Worm (Caenorhabditis elegans) whole organism, L3 larva: ENCODE results near the gene T20G5.8.

Source experiments
- R02D3.7 ChIP-seq: fragments of 150-350 bp; optimal IDR thresholded peaks from 2 replicates; lab custom pipeline; 2014; ENCODE audit warnings: missing biosample characterization, missing genetic modification characterization
- ama-1 ChIP-seq: fragments of 150-350 bp; optimal IDR thresholded peaks from 2 replicates; lab custom pipeline; 2018
- ceh-28 ChIP-seq: fragments of 150-350 bp; optimal IDR thresholded peaks from 2 replicates; lab custom pipeline; 2014; ENCODE audit warnings: missing biosample characterization, missing genetic modification reagents, missing genetic modification characterization
- ceh-82 ChIP-seq: fragments of 150-350 bp; optimal IDR thresholded peaks from 2 replicates; lab custom pipeline; 2014; ENCODE audit warnings: missing biosample characterization, missing genetic modification characterization
- ceh-9 ChIP-seq: sonication (generic microtip); optimal IDR thresholded peaks from 2 replicates; lab custom pipeline; 2018; ENCODE audit warnings: missing biosample characterization, missing genetic modification characterization
- daf-12 ChIP-seq: fragments of 150-350 bp; optimal IDR thresholded peaks from 2 replicates; lab custom pipeline; 2014; ENCODE audit warnings: missing biosample characterization, missing genetic modification reagents, missing genetic modification characterization
- elt-1 ChIP-seq: fragments of 150-350 bp; optimal IDR thresholded peaks from 2 replicates; lab custom pipeline; 2014; ENCODE audit warnings: missing biosample characterization, missing genetic modification characterization
- elt-2 ChIP-seq: sonication (generic microtip); optimal IDR thresholded peaks from 2 replicates; lab custom pipeline; 2016; ENCODE audit warnings: missing genetic modification reagents, mild to moderate bottlenecking, missing genetic modification characterization, missing compliant biosample characterization
- eor-1 ChIP-seq, 2 experiments: fragments of 150-350 bp; optimal IDR thresholded peaks; 2 replicates each; lab custom pipeline; 2014 to 2018; ENCODE audit warnings: missing biosample characterization in 2 of 2, missing genetic modification characterization in 2 of 2
- fkh-10 ChIP-seq: sonication (generic microtip); optimal IDR thresholded peaks from 2 replicates; lab custom pipeline; 2017; ENCODE audit warnings: missing biosample characterization, missing genetic modification reagents, missing genetic modification characterization
- hmg-11 ChIP-seq: sonication (generic microtip); optimal IDR thresholded peaks from 2 replicates; lab custom pipeline; 2016; ENCODE audit warnings: missing genetic modification characterization, missing compliant biosample characterization
- jun-1 ChIP-seq: fragments of 150-350 bp; optimal IDR thresholded peaks from 2 replicates; lab custom pipeline; 2014; ENCODE audit warnings: missing biosample characterization, missing genetic modification reagents, missing genetic modification characterization
- lin-15B ChIP-seq: fragments of 150-350 bp; optimal IDR thresholded peaks from 2 replicates; lab custom pipeline; 2014; ENCODE audit warnings: missing biosample characterization, missing genetic modification characterization
- lin-39 ChIP-seq: fragments of 150-350 bp; optimal IDR thresholded peaks from 2 replicates; lab custom pipeline; 2018; ENCODE audit warnings: missing biosample characterization, missing genetic modification reagents, missing genetic modification characterization
- mml-1 ChIP-seq: fragments of 150-350 bp; sonication (generic microtip); optimal IDR thresholded peaks from 3 replicates; lab custom pipeline; 2014; ENCODE audit warnings: missing biosample characterization, missing genetic modification characterization
- nfya-1 ChIP-seq: sonication (generic microtip); optimal IDR thresholded peaks from 2 replicates; lab custom pipeline; 2017; ENCODE audit warnings: missing genetic modification characterization, mild to moderate bottlenecking, missing compliant biosample characterization, antibody characterized with exemption, moderate library complexity; ENCODE audit not compliant: insufficient read depth
- nhr-23 ChIP-seq: fragments of 150-350 bp; optimal IDR thresholded peaks from 2 replicates; lab custom pipeline; 2014; ENCODE audit warnings: missing biosample characterization, missing genetic modification reagents, missing genetic modification characterization
- nhr-237 ChIP-seq: fragments of 150-350 bp; optimal IDR thresholded peaks from 2 replicates; lab custom pipeline; 2014; ENCODE audit warnings: missing biosample characterization, missing genetic modification characterization
- nhr-76 ChIP-seq: fragments of 150-350 bp; sonication (generic microtip); optimal IDR thresholded peaks from 5 replicates; lab custom pipeline; 2014; ENCODE audit warnings: missing biosample characterization, missing genetic modification characterization
- nhr-77 ChIP-seq: fragments of 150-350 bp; optimal IDR thresholded peaks from 2 replicates; lab custom pipeline; 2014; ENCODE audit warnings: missing biosample characterization, missing genetic modification characterization
- pqm-1 ChIP-seq: fragments of 150-350 bp; optimal IDR thresholded peaks from 2 replicates; lab custom pipeline; 2017; ENCODE audit warnings: missing biosample characterization, missing genetic modification characterization, inconsistent platforms
- sea-2 ChIP-seq: fragments of 150-350 bp; sonication (generic microtip); optimal IDR thresholded peaks from 4 replicates; lab custom pipeline; 2014; ENCODE audit warnings: missing biosample characterization, missing genetic modification reagents, missing genetic modification characterization
- skn-1 ChIP-seq: fragments of 150-350 bp; optimal IDR thresholded peaks from 2 replicates; lab custom pipeline; 2014; ENCODE audit warnings: missing biosample characterization, missing genetic modification characterization
- snpc-4 ChIP-seq: fragments of 150-350 bp; optimal IDR thresholded peaks from 2 replicates; lab custom pipeline; 2014; ENCODE audit warnings: missing biosample characterization, missing genetic modification characterization
- unc-62 ChIP-seq: fragments of 150-350 bp; sonication (generic microtip); optimal IDR thresholded peaks from 4 replicates; lab custom pipeline; 2014; ENCODE audit warnings: missing biosample characterization, missing genetic modification reagents, missing genetic modification characterization
- zag-1 ChIP-seq: fragments of 150-350 bp; optimal IDR thresholded peaks from 2 replicates; lab custom pipeline; 2014; ENCODE audit warnings: missing biosample characterization, missing genetic modification characterization
- ztf-11 ChIP-seq: fragments of 150-350 bp; optimal IDR thresholded peaks from 2 replicates; lab custom pipeline; 2014; ENCODE audit warnings: missing biosample characterization, missing genetic modification characterization
- ztf-4 ChIP-seq: fragments of 150-350 bp; optimal IDR thresholded peaks from 2 replicates; lab custom pipeline; 2014; ENCODE audit warnings: missing biosample characterization, missing genetic modification characterization

T20G5.8 gene

DNA sequence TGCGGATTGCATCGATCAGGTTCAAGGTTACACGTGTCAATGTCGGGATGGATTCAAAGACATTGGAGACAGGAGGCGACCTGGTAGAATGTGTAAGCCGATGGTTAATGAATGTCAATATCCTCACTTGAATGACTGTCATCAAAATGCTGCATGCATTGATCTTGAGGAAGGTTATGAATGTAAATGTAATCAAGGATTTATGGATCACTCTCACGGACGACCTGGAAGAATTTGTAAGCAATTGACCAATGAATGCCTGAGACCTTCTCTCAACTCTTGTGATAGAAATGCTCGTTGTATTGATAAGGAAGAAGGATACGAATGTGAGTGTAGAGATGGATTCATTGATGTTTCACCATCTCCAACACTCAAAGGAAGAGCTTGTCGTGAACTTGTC, 21.1 kb upstream of the T20G5.8 start:
- TF ChIP-seq jun-1 (tag; lab: Kevin White, UChicago): no peak
- no peak for TF ChIP-seq fkh-10
- TF ChIP-seq unc-62 (GFP tag; lab: Kevin White, UChicago): no peak
- TF ChIP-seq ztf-11 (tag; lab: Kevin White, UChicago): no peak
- TF ChIP-seq ama-1 (lab: Kevin White, UChicago): no peak
- TF ChIP-seq nhr-23: no peak
- TF ChIP-seq daf-12 (tag; lab: Kevin White, UChicago): no peak
- no peak for TF ChIP-seq nhr-237 (tag; lab: Kevin White, UChicago)
- TF ChIP-seq elt-1 (tag; lab: Kevin White, UChicago): no peak
- TF ChIP-seq eor-1 (tag; optimal IDR thresholded peaks at IDR 0.05; lab: Kevin White, UChicago): no peak
- TF ChIP-seq lin-39 (tag; lab: Kevin White, UChicago): no peak
- TF ChIP-seq ceh-82 (tag; lab: Kevin White, UChicago): no peak
- no peak for TF ChIP-seq snpc-4 (tag; lab: Kevin White, UChicago)
- no peak for TF ChIP-seq ceh-9
- TF ChIP-seq skn-1 (tag; lab: Kevin White, UChicago): no peak
- TF ChIP-seq pqm-1 (tag; lab: Kevin White, UChicago): no peak

ce11 chrIII:10178552-10178951, 20.6 kb upstream of the T20G5.8 start:
- TF ChIP-seq zag-1 (tag; lab: Kevin White, UChicago): no peak
- no peak for TF ChIP-seq ama-1 (lab: Kevin White, UChicago)
- no peak for TF ChIP-seq mml-1 (tag; lab: Kevin White, UChicago)
- TF ChIP-seq nhr-76 (tag; lab: Kevin White, UChicago): no peak
- TF ChIP-seq nhr-237 (tag; lab: Kevin White, UChicago): no peak
- TF ChIP-seq ceh-82 (tag; lab: Kevin White, UChicago): no peak

DNA sequence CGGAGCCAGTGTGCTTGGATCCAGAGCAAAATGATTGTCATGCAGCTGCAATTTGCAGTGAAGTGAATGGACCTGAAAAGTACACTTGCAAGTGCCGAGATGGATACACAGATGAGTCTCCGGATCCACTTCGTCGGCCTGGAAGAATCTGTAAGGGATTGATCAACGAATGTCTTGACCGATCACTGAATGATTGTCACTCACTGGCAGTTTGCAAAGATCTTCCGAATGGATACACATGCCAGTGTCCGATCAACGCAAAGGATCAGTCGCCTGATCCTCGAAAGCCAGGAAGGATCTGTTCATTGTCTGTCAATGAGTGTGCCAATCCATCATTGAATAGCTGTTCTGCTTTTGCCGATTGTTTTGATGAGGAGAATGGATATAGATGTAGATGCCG, 19.7 kb upstream of the T20G5.8 start:
- TF ChIP-seq nhr-23 (no peak), nhr-237 (tag; lab: Kevin White, UChicago) (no peak), sea-2 (no peak), fkh-10 (no peak), hmg-11 (tag; lab: Kevin White, UChicago) (no peak), ceh-28 (tag; lab: Kevin White, UChicago) (no peak), nhr-77 (no peak), elt-2 (no peak), nhr-76 (tag; lab: Kevin White, UChicago) (no peak)

ce11 chrIII:10181868-10182267, 17.3 kb upstream of the T20G5.8 start:
- no peak for TF ChIP-seq ztf-4 (tag; lab: Kevin White, UChicago)
- no peak for TF ChIP-seq R02D3.7 (tag; lab: Kevin White, UChicago)
- TF ChIP-seq unc-62 (GFP tag; lab: Kevin White, UChicago): no peak

- peak; percentile 35 for TF ChIP-seq lin-39 (tag; lab: Kevin White, UChicago)
- TF ChIP-seq mml-1 (tag; lab: Kevin White, UChicago): no peak
These were observed 13.0 kb upstream of the T20G5.8 start, which contains the start of gene unc-47 for ce11 chrIII:10186160-10186559. TSS of gene unc-47 (minus strand) at chrIII:10186260.

- peak; percentile 37 for TF ChIP-seq hmg-11 (tag; lab: Kevin White, UChicago)
- TF ChIP-seq snpc-4 (tag; lab: Kevin White, UChicago): no peak
- peak; percentile 50 for TF ChIP-seq lin-39 (tag; lab: Kevin White, UChicago)
- peak; percentile 19 for TF ChIP-seq lin-15B (tag; lab: Kevin White, UChicago)
- peak; percentile 66 for TF ChIP-seq nfya-1 (tag; lab: Kevin White, UChicago)
These were observed 11.3 kb upstream of the T20G5.8 start for ce11 chrIII:10187840-10188239.

- TF ChIP-seq unc-62 (GFP tag; lab: Kevin White, UChicago) (no peak), pqm-1 (tag; lab: Kevin White, UChicago) (no peak), skn-1 (tag; lab: Kevin White, UChicago) (no peak), elt-2 (no peak)
These were observed 10.2 kb upstream of the T20G5.8 start, which contains the start of gene epac-1 for ce11 chrIII:10188912-10189311. TSS of gene epac-1 (plus strand) at chrIII:10189212.
